Worm (Caenorhabditis elegans) whole organism, late embryonic: Measurements from ENCODE around the gene K08D9.4.

ENCODE experiments used
- C08G9.2 ChIP-seq: sonication (generic microtip); optimal IDR thresholded peaks from 2 replicates; lab custom pipeline; 2016; ENCODE audit warnings: mild to moderate bottlenecking, missing genetic modification characterization, moderate library complexity, missing compliant biosample characterization
- ceh-14 ChIP-seq: sonication (generic microtip); optimal IDR thresholded peaks from 2 replicates; lab custom pipeline; 2016; ENCODE audit warnings: missing genotype, missing genetic modification characterization, missing compliant biosample characterization
- dmd-4 ChIP-seq: sonication (generic microtip); optimal IDR thresholded peaks from 2 replicates; lab custom pipeline; 2016; ENCODE audit warnings: borderline replicate concordance, missing genetic modification characterization, missing compliant biosample characterization
- nfya-1 ChIP-seq: sonication (generic microtip); optimal IDR thresholded peaks from 2 replicates; lab custom pipeline; 2017; ENCODE audit warnings: missing genetic modification characterization, mild to moderate bottlenecking, missing compliant biosample characterization, antibody characterized with exemption, moderate library complexity
- nhr-11 ChIP-seq: fragments of 150-350 bp; optimal IDR thresholded peaks from 2 replicates; lab custom pipeline; 2014; ENCODE audit warnings: missing biosample characterization, missing genetic modification characterization
- odd-2 ChIP-seq: sonication (generic microtip); optimal IDR thresholded peaks from 2 replicates; lab custom pipeline; 2017; ENCODE audit warnings: antibody characterized with exemption, mild to moderate bottlenecking, missing genetic modification characterization, missing compliant biosample characterization
- pha-4 ChIP-seq: fragments of 150-350 bp; optimal IDR thresholded peaks from 2 replicates; lab custom pipeline; 2018; ENCODE audit warnings: missing biosample characterization, missing genetic modification reagents, missing genetic modification characterization
- pqm-1 ChIP-seq: sonication (generic microtip); optimal IDR thresholded peaks from 2 replicates; lab custom pipeline; 2016; ENCODE audit warnings: missing genetic modification characterization, missing compliant biosample characterization
- rnt-1 ChIP-seq: sonication (generic microtip); optimal IDR thresholded peaks from 2 replicates; lab custom pipeline; 2016; ENCODE audit warnings: missing genetic modification characterization, missing compliant biosample characterization
- sox-2 ChIP-seq: fragments of 200-800 bp; sonication (Bioruptor generic); IDR thresholded peaks from 2 replicates; pipeline ENCODE4 v1.3.6; 2022; ENCODE audit warnings: missing genetic modification reagents, missing genetic modification characterization, missing compliant biosample characterization
- unc-55 ChIP-seq: sonication (generic microtip); optimal IDR thresholded peaks from 2 replicates; lab custom pipeline; 2017; ENCODE audit warnings: missing biosample characterization, missing genetic modification reagents, missing genetic modification characterization
- unc-86 ChIP-seq: sonication (generic microtip); optimal IDR thresholded peaks from 2 replicates; lab custom pipeline; 2016; ENCODE audit warnings: missing genetic modification characterization, missing compliant biosample characterization
- ztf-16 ChIP-seq: sonication (generic microtip); optimal IDR thresholded peaks from 2 replicates; lab custom pipeline; 2017; ENCODE audit warnings: missing genetic modification characterization, missing compliant biosample characterization

DNA sequence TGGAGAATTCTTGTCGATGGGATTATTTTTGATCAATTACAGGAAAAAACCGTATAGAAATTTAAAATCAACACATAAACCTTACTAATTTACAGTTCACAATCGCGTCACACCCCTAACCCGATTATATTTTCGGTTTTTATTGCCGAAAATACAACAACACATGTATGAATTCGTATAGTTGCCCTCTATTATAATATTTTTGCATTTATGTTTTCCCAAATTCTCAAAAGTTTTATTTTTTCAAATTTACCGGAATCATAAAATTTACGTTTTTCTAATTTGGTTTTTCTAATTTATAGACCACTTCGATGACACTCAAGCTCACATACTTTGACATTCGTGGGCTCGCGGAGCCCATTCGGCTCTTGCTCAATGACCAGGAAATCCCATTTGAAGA, 42.8 kb upstream of the K08D9.4 start, which contains the start of gene gst-23:
- TF ChIP-seq nfya-1 (tag; lab: Kevin White, UChicago) = no peak
- no peak for TF ChIP-seq sox-2
- TF ChIP-seq unc-55 (GFP tag; lab: Kevin White, UChicago) = no peak
- no peak for TF ChIP-seq unc-86
- no peak for TF ChIP-seq pqm-1 (tag; lab: Kevin White, UChicago)
- no peak for TF ChIP-seq C08G9.2 (tag; lab: Kevin White, UChicago)
- no peak for TF ChIP-seq pha-4
- no peak for TF ChIP-seq ceh-14 (tag; lab: Kevin White, UChicago)
- no peak for TF ChIP-seq dmd-4 (tag; lab: Kevin White, UChicago)
- TF ChIP-seq nhr-11 (tag; lab: Kevin White, UChicago) = no peak
- TF ChIP-seq odd-2 = no peak
- TF ChIP-seq rnt-1 (tag; lab: Kevin White, UChicago) = no peak
- no peak for TF ChIP-seq ztf-16 (tag; lab: Kevin White, UChicago)
